Worm (Caenorhabditis elegans) whole organism, late embryonic: ENCODE measurements around the gene tin-9.1.
A peak's percentile ranks its signal among the peaks of the same experiment; 100 is the strongest.

Experiments used
- K02D7.2 ChIP-seq: sonication (generic microtip); optimal IDR thresholded peaks from 2 replicates; lab custom pipeline; 2017; ENCODE audit warnings: mild to moderate bottlenecking, missing genetic modification characterization, missing compliant biosample characterization
- K09A11.1 ChIP-seq: sonication (generic microtip); optimal IDR thresholded peaks from 2 replicates; lab custom pipeline; 2017; ENCODE audit warnings: antibody characterized with exemption, mild to moderate bottlenecking, missing genetic modification characterization, missing compliant biosample characterization; ENCODE audit not compliant: insufficient read depth
- T23F11.4 ChIP-seq: fragments of 200-800 bp; sonication (Bioruptor generic); optimal IDR thresholded peaks from 2 replicates; lab custom pipeline; 2018; ENCODE audit warnings: mild to moderate bottlenecking, missing genetic modification characterization, missing compliant biosample characterization
- Y22D7AL.16 ChIP-seq: sonication (generic microtip); optimal IDR thresholded peaks from 2 replicates; lab custom pipeline; 2016; ENCODE audit warnings: missing genetic modification characterization, missing compliant biosample characterization
- ama-1 ChIP-seq: fragments of 150-350 bp; optimal IDR thresholded peaks from 2 replicates; lab custom pipeline; 2014
- ceh-14 ChIP-seq: sonication (generic microtip); optimal IDR thresholded peaks from 2 replicates; lab custom pipeline; 2016; ENCODE audit warnings: missing genotype, missing genetic modification characterization, missing compliant biosample characterization
- ceh-18 ChIP-seq: sonication (generic microtip); optimal IDR thresholded peaks from 2 replicates; lab custom pipeline; 2016; ENCODE audit warnings: missing genetic modification characterization, missing compliant biosample characterization
- ceh-19 ChIP-seq: fragments of 200-800 bp; sonication (Bioruptor generic); optimal IDR thresholded peaks from 2 replicates; lab custom pipeline; 2018; ENCODE audit warnings: mild to moderate bottlenecking, missing genetic modification characterization, missing compliant biosample characterization
- ceh-2 ChIP-seq: sonication (generic microtip); optimal IDR thresholded peaks from 2 replicates; lab custom pipeline; 2016; ENCODE audit warnings: missing genotype, missing genetic modification characterization, missing compliant biosample characterization
- ceh-22 ChIP-seq: sonication (generic microtip); optimal IDR thresholded peaks from 2 replicates; lab custom pipeline; 2017; ENCODE audit warnings: missing biosample characterization, missing genetic modification characterization
- ceh-24 ChIP-seq: sonication (generic microtip); optimal IDR thresholded peaks from 2 replicates; lab custom pipeline; 2016; ENCODE audit warnings: mild to moderate bottlenecking, missing genetic modification characterization, missing compliant biosample characterization
- ceh-30 ChIP-seq: fragments of 150-350 bp; optimal IDR thresholded peaks from 2 replicates; lab custom pipeline; 2014; ENCODE audit warnings: missing biosample characterization, missing genetic modification characterization
- ceh-31 ChIP-seq: sonication (generic microtip); optimal IDR thresholded peaks from 2 replicates; lab custom pipeline; 2016; ENCODE audit warnings: missing genetic modification characterization, missing compliant biosample characterization
- ceh-34 ChIP-seq: sonication (generic microtip); optimal IDR thresholded peaks from 2 replicates; lab custom pipeline; 2016; ENCODE audit warnings: mild to moderate bottlenecking, missing genetic modification characterization, missing compliant biosample characterization
- ceh-45 ChIP-seq: fragments of 200-800 bp; sonication (Bioruptor generic); IDR thresholded peaks from 2 replicates; pipeline ENCODE4 v1.3.6; 2022; ENCODE audit warnings: missing genetic modification reagents, missing genetic modification characterization, missing compliant biosample characterization
- ceh-48 ChIP-seq: sonication (generic microtip); optimal IDR thresholded peaks from 2 replicates; lab custom pipeline; 2016; ENCODE audit warnings: missing genetic modification characterization, inconsistent platforms, missing compliant biosample characterization
- ceh-6 ChIP-seq: fragments of 200-800 bp; sonication (Bioruptor generic); optimal IDR thresholded peaks from 2 replicates; lab custom pipeline; 2018; ENCODE audit warnings: mild to moderate bottlenecking, missing genetic modification characterization, missing compliant biosample characterization
- che-1 ChIP-seq: sonication (generic microtip); optimal IDR thresholded peaks from 2 replicates; lab custom pipeline; 2016; ENCODE audit warnings: mild to moderate bottlenecking, missing genetic modification characterization, missing compliant biosample characterization
- dmd-4 ChIP-seq: sonication (generic microtip); optimal IDR thresholded peaks from 2 replicates; lab custom pipeline; 2016; ENCODE audit warnings: borderline replicate concordance, missing genetic modification characterization, missing compliant biosample characterization
- dve-1 ChIP-seq: sonication (generic microtip); optimal IDR thresholded peaks from 2 replicates; lab custom pipeline; 2017; ENCODE audit warnings: antibody characterized with exemption, mild to moderate bottlenecking, missing genetic modification characterization, missing compliant biosample characterization
- elt-2 ChIP-seq: sonication (generic microtip); optimal IDR thresholded peaks from 2 replicates; lab custom pipeline; 2016; ENCODE audit warnings: missing genetic modification reagents, missing genetic modification characterization, missing compliant biosample characterization
- fkh-10 ChIP-seq: fragments of 150-350 bp; optimal IDR thresholded peaks from 2 replicates; lab custom pipeline; 2014; ENCODE audit warnings: missing biosample characterization, missing genetic modification reagents, missing genetic modification characterization
- fkh-6 ChIP-seq: sonication (generic microtip); optimal IDR thresholded peaks from 2 replicates; lab custom pipeline; 2016; ENCODE audit warnings: missing genetic modification characterization, missing compliant biosample characterization
- gmeb-2 ChIP-seq: sonication (generic microtip); optimal IDR thresholded peaks from 2 replicates; lab custom pipeline; 2016; ENCODE audit warnings: missing genetic modification characterization, inconsistent platforms, missing compliant biosample characterization
- hlh-13 ChIP-seq: fragments of 200-800 bp; sonication (Bioruptor generic); optimal IDR thresholded peaks from 2 replicates; lab custom pipeline; 2018; ENCODE audit warnings: mild to moderate bottlenecking, missing genetic modification characterization, missing compliant biosample characterization
- hlh-30 ChIP-seq: sonication (generic microtip); optimal IDR thresholded peaks from 2 replicates; lab custom pipeline; 2017; ENCODE audit warnings: antibody characterized with exemption, missing genetic modification characterization, missing compliant biosample characterization; ENCODE audit not compliant: insufficient read depth
- hlh-8 ChIP-seq: sonication (generic microtip); optimal IDR thresholded peaks from 2 replicates; lab custom pipeline; 2016; ENCODE audit warnings: missing genotype, missing genetic modification characterization, missing compliant biosample characterization
- lin-11 ChIP-seq: fragments of 200-800 bp; sonication (Bioruptor generic); optimal IDR thresholded peaks from 2 replicates; lab custom pipeline; 2018; ENCODE audit warnings: mild to moderate bottlenecking, missing genetic modification characterization, missing compliant biosample characterization
- nfya-1 ChIP-seq: sonication (generic microtip); optimal IDR thresholded peaks from 2 replicates; lab custom pipeline; 2017; ENCODE audit warnings: missing genetic modification characterization, mild to moderate bottlenecking, missing compliant biosample characterization, antibody characterized with exemption, moderate library complexity
- nhr-232 ChIP-seq: sonication (generic microtip); optimal IDR thresholded peaks from 2 replicates; lab custom pipeline; 2016; ENCODE audit warnings: missing genetic modification characterization, missing compliant biosample characterization
- npax-4 ChIP-seq: sonication (generic microtip); optimal IDR thresholded peaks from 2 replicates; lab custom pipeline; 2016; ENCODE audit warnings: missing genetic modification characterization, missing compliant biosample characterization
- odd-2 ChIP-seq: sonication (generic microtip); optimal IDR thresholded peaks from 2 replicates; lab custom pipeline; 2017; ENCODE audit warnings: antibody characterized with exemption, mild to moderate bottlenecking, missing genetic modification characterization, missing compliant biosample characterization
- pag-3 ChIP-seq: sonication (generic microtip); optimal IDR thresholded peaks from 2 replicates; lab custom pipeline; 2016; ENCODE audit warnings: missing compliant biosample characterization, missing genetic modification characterization, borderline replicate concordance
- pat-9 ChIP-seq: fragments of 200-800 bp; sonication (Bioruptor generic); optimal IDR thresholded peaks from 2 replicates; lab custom pipeline; 2018; ENCODE audit warnings: mild to moderate bottlenecking, missing genetic modification characterization, moderate library complexity, missing compliant biosample characterization
- pha-2 ChIP-seq: sonication (generic microtip); optimal IDR thresholded peaks from 2 replicates; lab custom pipeline; 2017; ENCODE audit warnings: mild to moderate bottlenecking, missing genetic modification characterization, missing compliant biosample characterization
- pha-4 ChIP-seq: fragments of 150-350 bp; optimal IDR thresholded peaks from 2 replicates; lab custom pipeline; 2018; ENCODE audit warnings: missing biosample characterization, missing genetic modification reagents, missing genetic modification characterization
- pros-1 ChIP-seq: fragments of 150-350 bp; optimal IDR thresholded peaks from 2 replicates; lab custom pipeline; 2014; ENCODE audit warnings: missing biosample characterization, missing genetic modification reagents, missing genetic modification characterization
- ref-2 ChIP-seq: sonication (generic microtip); optimal IDR thresholded peaks from 2 replicates; lab custom pipeline; 2016; ENCODE audit warnings: missing genetic modification characterization, missing compliant biosample characterization
- sdc-2 ChIP-seq: sonication (generic microtip); optimal IDR thresholded peaks from 2 replicates; lab custom pipeline; 2016; ENCODE audit warnings: missing genotype, missing genetic modification characterization, missing compliant biosample characterization
- sox-2 ChIP-seq: fragments of 200-800 bp; sonication (Bioruptor generic); IDR thresholded peaks from 2 replicates; pipeline ENCODE4 v1.3.6; 2022; ENCODE audit warnings: missing genetic modification reagents, missing genetic modification characterization, missing compliant biosample characterization
- sox-4 ChIP-seq: sonication (generic microtip); optimal IDR thresholded peaks from 2 replicates; lab custom pipeline; 2017; ENCODE audit warnings: mild to moderate bottlenecking, missing genetic modification characterization, inconsistent platforms, missing compliant biosample characterization
- tbx-7 ChIP-seq: sonication (generic microtip); optimal IDR thresholded peaks from 2 replicates; lab custom pipeline; 2016; ENCODE audit warnings: missing genotype, missing genetic modification characterization, missing compliant biosample characterization
- unc-3 ChIP-seq, 2 experiments: fragments of 200-800 bp in 1 of 2; sonication (Bioruptor generic) in 1 of 2; sonication (generic microtip) in 1 of 2; conservative IDR thresholded peaks in 1 of 2; optimal IDR thresholded peaks in 1 of 2; 2 replicates each; pipeline versions ENCODE4 v1.3.6 to Lab custom; 2016 to 2022; ENCODE audit warnings: missing compliant biosample characterization in 2 of 2, missing genetic modification characterization in 2 of 2, missing genetic modification reagents in 1 of 2
- unc-55 ChIP-seq: sonication (generic microtip); optimal IDR thresholded peaks from 2 replicates; lab custom pipeline; 2017; ENCODE audit warnings: missing biosample characterization, missing genetic modification reagents, missing genetic modification characterization

The tin-9.1 gene

DNA sequence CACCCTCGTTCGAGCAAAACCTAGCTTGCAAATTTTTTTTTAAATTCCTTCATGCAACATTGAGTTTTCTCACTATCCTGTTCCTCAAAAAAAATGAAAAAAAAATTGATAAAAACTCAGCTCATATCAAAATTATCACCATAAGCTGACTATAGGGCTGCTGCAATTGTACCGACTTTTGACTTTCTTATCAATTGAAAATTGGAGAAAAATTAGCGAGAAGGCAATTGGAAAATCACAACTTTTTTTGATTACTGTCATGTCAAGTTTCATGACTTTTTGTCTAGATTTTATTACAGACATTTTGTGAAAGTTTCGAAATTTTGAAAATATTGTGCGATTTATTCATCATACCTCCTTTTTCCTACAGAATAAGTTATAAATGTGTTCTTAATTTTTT is 18.6 kb downstream of the tin-9.1 start:
- TF ChIP-seq ceh-34 (no peak), ceh-31 (tag; lab: Kevin White, UChicago) (no peak), ceh-19 (no peak), K02D7.2 (tag; lab: Kevin White, UChicago) (no peak), ceh-24 (tag; lab: Kevin White, UChicago) (no peak), dve-1 (tag; lab: Kevin White, UChicago) (no peak)
- TF ChIP-seq, all 69 proteins: peak for 0

DNA sequence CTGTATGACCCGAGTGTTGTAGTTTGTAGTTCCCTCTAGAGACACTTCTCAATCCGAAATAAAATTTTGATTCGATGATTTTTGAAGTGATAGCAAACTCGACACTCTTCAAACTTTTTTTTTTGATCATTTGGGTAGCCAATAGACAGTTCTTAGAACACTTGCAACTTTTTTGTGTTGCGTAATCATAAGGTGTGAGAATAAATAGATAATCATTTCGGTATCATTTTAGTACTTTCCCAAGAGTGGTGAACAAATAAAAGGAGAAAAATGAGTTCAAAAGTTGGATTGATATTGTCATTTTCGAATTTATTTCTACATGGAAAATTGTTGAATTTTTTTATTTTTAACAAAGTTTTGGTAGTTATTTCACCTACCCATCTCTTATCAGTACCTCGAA is 19.6 kb downstream of the tin-9.1 start:
- no peak for TF ChIP-seq pha-4 (tag; lab: Kevin White, UChicago)
- TF ChIP-seq lin-11 (tag; lab: Kevin White, UChicago), result no peak
- no peak for TF ChIP-seq hlh-8
- no peak for TF ChIP-seq pat-9 (tag; lab: Kevin White, UChicago)
- TF ChIP-seq ceh-18, result no peak
- TF ChIP-seq ceh-14 (tag; lab: Kevin White, UChicago), result no peak
- TF ChIP-seq npax-4, result no peak
- TF ChIP-seq sox-4 (tag; lab: Kevin White, UChicago), result no peak
- no peak for TF ChIP-seq sox-2 (GFP tag; lab: Robert Waterston, UW)
- no peak for TF ChIP-seq ceh-22
- TF ChIP-seq tbx-7, result no peak
- no peak for TF ChIP-seq pros-1 (tag; lab: Kevin White, UChicago)

DNA sequence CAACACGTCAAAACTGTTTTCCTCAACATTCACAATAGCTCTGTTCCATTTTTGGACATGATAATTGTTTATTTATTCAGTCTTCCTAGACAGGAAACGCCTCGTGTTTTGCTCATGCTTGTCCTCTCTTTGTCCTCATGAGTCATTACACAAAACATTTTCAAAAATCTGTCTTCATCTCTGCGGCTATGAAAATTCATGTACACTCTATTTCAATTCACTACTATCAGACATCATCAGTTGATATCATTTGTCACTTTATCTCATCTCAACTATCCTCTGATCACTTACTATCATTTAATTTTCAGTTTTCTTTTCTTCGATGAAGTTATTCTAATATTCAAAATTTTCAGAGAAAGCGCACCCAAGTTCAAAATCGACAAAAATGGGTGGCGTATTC is 20.5 kb downstream of the tin-9.1 start, which contains the start of gene adah-1:
adah-1 (plus strand) TSS at position 354 of the 400 bp plus-strand sequence.
- TF ChIP-seq ceh-48 (tag; lab: Kevin White, UChicago) (no peak), odd-2 (no peak), hlh-30 (tag; lab: Kevin White, UChicago) (no peak), nhr-232 (tag; lab: Kevin White, UChicago) (no peak), fkh-6 (tag; lab: Kevin White, UChicago) (no peak), ceh-18 (peak; percentile 5), ref-2 (tag; lab: Kevin White, UChicago) (no peak), unc-3 (GFP tag; conservative IDR thresholded peaks at IDR 0.05; lab: Robert Waterston, UW) (no peak), unc-3 (tag; optimal IDR thresholded peaks at IDR 0.05; lab: Kevin White, UChicago) (no peak), unc-55 (GFP tag; lab: Kevin White, UChicago) (peak; percentile 85)
- TF ChIP-seq, all 69 proteins: peak for 2

ce11 chrIV:7023004-7023403 is 21.4 kb downstream of the tin-9.1 start:
- TF ChIP-seq dmd-4 (tag; lab: Kevin White, UChicago) (no peak), dve-1 (tag; lab: Kevin White, UChicago) (no peak), che-1 (tag; lab: Kevin White, UChicago) (no peak), ceh-14 (tag; lab: Kevin White, UChicago) (no peak), unc-3 (GFP tag; conservative IDR thresholded peaks at IDR 0.05; lab: Robert Waterston, UW) (no peak), unc-3 (tag; optimal IDR thresholded peaks at IDR 0.05; lab: Kevin White, UChicago) (no peak), pat-9 (tag; lab: Kevin White, UChicago) (no peak), nhr-232 (tag; lab: Kevin White, UChicago) (no peak), K09A11.1 (tag; lab: Kevin White, UChicago) (no peak), hlh-13 (GFP tag; lab: Kevin White, UChicago) (no peak), gmeb-2 (tag; lab: Kevin White, UChicago) (no peak), elt-2 (tag; lab: Kevin White, UChicago) (peak; percentile 7), pag-3 (tag; lab: Kevin White, UChicago) (no peak), ceh-2 (peak; percentile 4), T23F11.4 (GFP tag; lab: Kevin White, UChicago) (no peak), hlh-8 (peak; percentile 20), ceh-34 (peak; percentile 35), ceh-19 (no peak), hlh-30 (tag; lab: Kevin White, UChicago) (peak; percentile 94), fkh-10 (GFP tag; lab: Kevin White, UChicago) (no peak), ceh-6 (GFP tag; lab: Kevin White, UChicago) (no peak), ceh-31 (tag; lab: Kevin White, UChicago) (peak; percentile 53), ceh-30 (tag; lab: Kevin White, UChicago) (no peak), sox-4 (tag; lab: Kevin White, UChicago) (no peak), nfya-1 (peak; percentile 64), npax-4 (no peak), sdc-2 (tag; lab: Kevin White, UChicago) (no peak), unc-55 (GFP tag; lab: Kevin White, UChicago) (peak; percentile 7), ceh-45 (GFP tag; lab: Robert Waterston, UW) (no peak), Y22D7AL.16 (no peak), ceh-22 (no peak), sox-2 (GFP tag; lab: Robert Waterston, UW) (no peak; the same call in 1 of the 2 replicates), pha-2 (peak; percentile 63), ama-1 (no peak)
